Fruit fly (Drosophila melanogaster) whole organism, prepupa: ENCODE data around the gene mRpL55.

Source experiments
- CG11294 ChIP-seq: fragments of 200-800 bp; sonication (Bioruptor generic); IDR thresholded peaks from 2 replicates; pipeline ENCODE4 v1.3.6; 2022; ENCODE audit warnings: missing biosample characterization, missing genetic modification characterization
- Smox ChIP-seq: fragments of 200-800 bp; sonication (Bioruptor generic); optimal IDR thresholded peaks from 3 replicates; lab custom pipeline; 2016; ENCODE audit warnings: missing biosample characterization, missing genetic modification characterization
- Sox15 ChIP-seq: fragments of 200-800 bp; sonication (Bioruptor generic); optimal IDR thresholded peaks from 3 replicates; lab custom pipeline; 2016; ENCODE audit warnings: missing biosample characterization, missing genetic modification characterization
- achi ChIP-seq: fragments of 200-800 bp; sonication (Bioruptor generic); optimal IDR thresholded peaks from 3 replicates; lab custom pipeline; 2016; ENCODE audit warnings: missing biosample characterization, missing genetic modification characterization
- esn ChIP-seq: fragments of 200-800 bp; sonication (Bioruptor generic); optimal IDR thresholded peaks from 2 replicates; lab custom pipeline; 2016; ENCODE audit warnings: missing biosample characterization, mild to moderate bottlenecking, missing genetic modification characterization, moderate library complexity
- fd85E ChIP-seq: fragments of 200-800 bp; sonication (Bioruptor generic); optimal IDR thresholded peaks from 3 replicates; lab custom pipeline; 2016; ENCODE audit warnings: missing biosample characterization, missing genetic modification characterization
- svp ChIP-seq: fragments of 200-800 bp; sonication (Bioruptor generic); peaks from one replicate; lab custom pipeline; 2016; ENCODE audit warnings: missing biosample characterization, missing genetic modification characterization

DNA sequence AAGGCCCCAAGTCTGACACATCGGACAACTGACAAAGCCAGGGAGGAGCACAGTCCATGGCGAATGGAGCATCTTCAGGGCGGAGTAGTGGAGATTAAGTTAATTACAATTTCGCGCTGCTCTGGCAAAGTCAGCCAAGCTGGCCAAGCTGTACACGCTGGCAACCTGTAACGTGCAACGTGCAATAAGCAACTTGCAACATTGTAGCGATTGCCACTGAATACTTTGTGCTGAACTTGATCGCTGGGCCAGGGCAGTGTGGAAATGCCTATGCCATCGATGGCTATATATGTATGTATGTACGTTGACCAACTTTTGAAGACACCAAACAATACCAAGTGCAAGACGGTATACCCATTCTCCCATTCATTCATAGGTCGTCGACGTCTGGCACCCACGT is 16.8 kb downstream of the mRpL55 start:
- TF ChIP-seq CG11294 (GFP tag; lab: Robert Waterston, UW) (no peak), achi (no peak), Sox15 (GFP tag; lab: Kevin White, UChicago) (no peak), Smox (GFP tag; lab: Kevin White, UChicago) (no peak), esn (GFP tag; lab: Kevin White, UChicago) (no peak), fd85E (GFP tag; lab: Kevin White, UChicago) (no peak), svp (GFP tag; lab: Kevin White, UChicago) (no peak)
